Fruit fly (Drosophila melanogaster) S2 (cell line): ENCODE data around the gene Trm7-34.

Source experiments
- CG8478 ChIP-seq: fragments of >200 bp; optimal IDR thresholded peaks from 2 replicates; lab custom pipeline; 2018
- CTCF ChIP-seq, 2 experiments: fragments of >200 bp; optimal IDR thresholded peaks; 2 replicates each; lab custom pipeline; 2018

dm6 chr3R:21092036-21092435 lies 41.6 kb downstream of the Trm7-34 start:
- TF ChIP-seq CG8478 (lab: Kevin White, UChicago) (no peak), CTCF (optimal IDR thresholded peaks at IDR 0.05; lab: Kevin White, UChicago) (no peak)
